Fruit fly (Drosophila melanogaster): ENCODE measurements around the gene IP3K2.

IP3K2 gene

dm6 chrX:13296405-13297183 lies 6.8 kb upstream of the IP3K2 start, which contains the start of gene CG1622 (continued):
- TF ChIP-seq CG7839 (tag; optimal IDR thresholded peaks at IDR 0.05) (no peak), CG30403 (GFP tag; optimal IDR thresholded peaks at IDR 0.05) (peak; percentile 31), B-H1 (GFP tag; IDR thresholded peaks at IDR 0.05) (peak; percentile 25; the same call in 1 of the 3 replicates), CG11696 (GFP tag; IDR thresholded peaks at IDR 0.05) (no peak), fd64A (GFP tag; optimal IDR thresholded peaks at IDR 0.05) (no peak), dan (GFP tag; IDR thresholded peaks at IDR 0.05) (no peak), Chrac-16 (GFP tag; optimal IDR thresholded peaks at IDR 0.05) (peak; percentile 17), Ptx1 (GFP tag; IDR thresholded peaks at IDR 0.05) (0 out of 2 replicates have a peak, but pooled peaks have one; percentile 7), toy (GFP tag; IDR thresholded peaks at IDR 0.05) (no peak), stwl (tag; optimal IDR thresholded peaks at IDR 0.05) (peak; percentile 17), CG7556 (GFP tag; optimal IDR thresholded peaks at IDR 0.05) (peak; percentile 39), CG3281 (GFP tag; optimal IDR thresholded peaks at IDR 0.05) (peak; percentile 1), grn (GFP tag; optimal IDR thresholded peaks at IDR 0.05) (no peak), CG2116 (GFP tag; optimal IDR thresholded peaks at IDR 0.05) (peak; percentile 58), lmd (GFP tag; IDR thresholded peaks at IDR 0.05) (peak; percentile 31; the same call in 1 of the 2 replicates), CG17829 (tag; optimal IDR thresholded peaks at IDR 0.05) (peak; percentile 9), gfzf (GFP tag; optimal IDR thresholded peaks at IDR 0.05) (peak; percentile 68), phol (tag; optimal IDR thresholded peaks at IDR 0.05) (peak; percentile 28), knrl (GFP tag; IDR thresholded peaks at IDR 0.05; ENCODE audit: partially characterized antibody) (0 out of 3 replicates have a peak, but pooled peaks have one; percentile 7), CG3407 (GFP tag; optimal IDR thresholded peaks at IDR 0.05) (no peak), CG8089 (GFP tag; optimal IDR thresholded peaks at IDR 0.05) (no peak), ash1 (GFP tag; optimal IDR thresholded peaks at IDR 0.05) (no peak), CG4360 (GFP tag; IDR thresholded peaks at IDR 0.05) (no peak), CG8388 (GFP tag; optimal IDR thresholded peaks at IDR 0.05) (peak; percentile 15), bcd (GFP tag; optimal IDR thresholded peaks at IDR 0.05) (no peak), Fer1 (GFP tag; optimal IDR thresholded peaks at IDR 0.05) (peak; percentile 30), dati (GFP tag; IDR thresholded peaks at IDR 0.05) (no peak), Med (GFP tag) (peak; percentile 70), p53 (GFP tag; optimal IDR thresholded peaks at IDR 0.05) (no peak), slp2 (GFP tag; optimal IDR thresholded peaks at IDR 0.05) (no peak), nmo (GFP tag; optimal IDR thresholded peaks at IDR 0.05) (peak; percentile 47), CG12071 (GFP tag; optimal IDR thresholded peaks at IDR 0.05) (no peak), crc (GFP tag; optimal IDR thresholded peaks at IDR 0.05) (no peak), cato (GFP tag; optimal IDR thresholded peaks at IDR 0.05; ENCODE audit: borderline replicate concordance) (no peak), Poxn (GFP tag; IDR thresholded peaks at IDR 0.05) (no peak), Xbp1 (GFP tag; optimal IDR thresholded peaks at IDR 0.05) (peak; percentile 4), CG8281 (tag; optimal IDR thresholded peaks at IDR 0.05) (no peak), E2f1 (GFP tag; IDR thresholded peaks at IDR 0.05) (peak; percentile 38; the same call in 1 of the 2 replicates), dysf (GFP tag; IDR thresholded peaks at IDR 0.05) (peak; percentile 42; the same call in 2 of the 3 replicates), tap (tag; optimal IDR thresholded peaks at IDR 0.05) (no peak), CG17912 (GFP tag; optimal IDR thresholded peaks at IDR 0.05) (no peak), gcm2 (GFP tag; optimal IDR thresholded peaks at IDR 0.05) (no peak), fu2 (GFP tag; optimal IDR thresholded peaks at IDR 0.05) (no peak), CG8290 (GFP tag; optimal IDR thresholded peaks at IDR 0.05) (peak; percentile 1), CG8290 (tag; optimal IDR thresholded peaks at IDR 0.05) (no peak), repo (GFP tag; optimal IDR thresholded peaks at IDR 0.05) (no peak), CG14441 (GFP tag; IDR thresholded peaks at IDR 0.05) (no peak), CG4617 (GFP tag; optimal IDR thresholded peaks at IDR 0.05; ENCODE audit: borderline replicate concordance) (peak; percentile 53), HLH4C (GFP tag; IDR thresholded peaks at IDR 0.05; ENCODE audit: partially characterized antibody) (0 out of 3 replicates have a peak, but pooled peaks have one; percentile 13), CG2712 (tag; optimal IDR thresholded peaks at IDR 0.05) (peak; percentile 48)

Data from whole organism, embryonic.